Worm (Caenorhabditis elegans) whole organism, mixed stage, embryonic: ENCODE data around the gene F45E10.2.

Experiments used
- lin-13 ChIP-seq: fragments of 150-350 bp; optimal IDR thresholded peaks from 2 replicates; lab custom pipeline; 2014; ENCODE audit warnings: missing biosample characterization, missing genetic modification characterization
- lsy-2 ChIP-seq: fragments of 150-350 bp; optimal IDR thresholded peaks from 2 replicates; lab custom pipeline; 2014; ENCODE audit warnings: missing biosample characterization, missing genetic modification characterization
- nhr-12 ChIP-seq: fragments of 150-350 bp; optimal IDR thresholded peaks from 2 replicates; lab custom pipeline; 2014; ENCODE audit warnings: missing biosample characterization, missing genetic modification characterization
- pha-4 ChIP-seq: fragments of 150-350 bp; optimal IDR thresholded peaks from 2 replicates; lab custom pipeline; 2018; ENCODE audit warnings: missing biosample characterization, missing genetic modification reagents, missing genetic modification characterization
- snpc-4 ChIP-seq: fragments of 150-350 bp; optimal IDR thresholded peaks from 2 replicates; lab custom pipeline; 2014; ENCODE audit warnings: missing biosample characterization, missing genetic modification characterization
- unc-62 ChIP-seq: fragments of 150-350 bp; optimal IDR thresholded peaks from 2 replicates; lab custom pipeline; 2014; ENCODE audit warnings: missing biosample characterization, missing genetic modification reagents, missing genetic modification characterization

DNA sequence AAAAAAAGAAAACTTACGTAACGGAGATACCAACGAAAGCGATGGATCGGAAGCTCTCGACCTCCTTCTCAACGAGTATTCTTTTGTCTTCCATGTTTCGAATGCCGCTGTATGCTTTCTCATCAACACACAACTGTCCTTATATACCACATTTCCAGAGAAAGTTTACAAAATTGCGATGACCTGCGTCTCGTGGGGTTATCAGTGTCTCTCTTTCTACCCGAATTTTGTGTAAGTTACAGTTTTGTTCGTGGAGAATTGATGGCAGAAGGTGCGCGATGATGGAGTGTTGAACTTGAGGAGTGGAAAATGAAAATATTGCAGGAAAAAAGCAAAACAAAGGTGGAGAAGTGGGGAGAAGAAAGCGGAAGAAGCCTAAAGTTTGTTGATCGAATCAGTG, 41.5 kb downstream of the F45E10.2 start, which contains the start of gene col-81:
- TF ChIP-seq unc-62 (no peak), pha-4 (tag; lab: Kevin White, UChicago) (no peak), nhr-12 (tag; lab: Kevin White, UChicago) (no peak), lsy-2 (tag; lab: Kevin White, UChicago) (no peak), lin-13 (tag; lab: Kevin White, UChicago) (no peak), snpc-4 (tag; lab: Kevin White, UChicago) (no peak)
